Worm (Caenorhabditis elegans) whole organism, mixed stage, embryonic: ENCODE measurements around the gene nhr-196.

Source experiments
- M03D4.4 ChIP-seq: sonication (generic microtip); optimal IDR thresholded peaks from 2 replicates; lab custom pipeline; 2017; ENCODE audit warnings: mild to moderate bottlenecking, missing genetic modification characterization, missing compliant biosample characterization
- bed-3 ChIP-seq: fragments of 200-800 bp; sonication (Bioruptor generic); optimal IDR thresholded peaks from 3 replicates; lab custom pipeline; 2018; ENCODE audit warnings: mild to moderate bottlenecking, missing genetic modification characterization, moderate library complexity, missing compliant biosample characterization
- blmp-1 ChIP-seq: fragments of 150-350 bp; optimal IDR thresholded peaks from 2 replicates; lab custom pipeline; 2014; ENCODE audit warnings: missing biosample characterization, missing genetic modification characterization
- ceh-43 ChIP-seq: fragments of 200-800 bp; sonication (Bioruptor generic); optimal IDR thresholded peaks from 2 replicates; lab custom pipeline; 2018; ENCODE audit warnings: mild to moderate bottlenecking, missing genetic modification characterization, moderate library complexity, missing compliant biosample characterization
- ceh-83 ChIP-seq: fragments of 200-800 bp; sonication (Bioruptor generic); optimal IDR thresholded peaks from 2 replicates; lab custom pipeline; 2018; ENCODE audit warnings: mild to moderate bottlenecking, missing genetic modification characterization, missing compliant biosample characterization
- ces-1 ChIP-seq: fragments of 150-350 bp; optimal IDR thresholded peaks from 2 replicates; lab custom pipeline; 2014; ENCODE audit warnings: missing biosample characterization, missing genetic modification reagents, missing genetic modification characterization
- cnd-1 ChIP-seq: fragments of 200-800 bp; sonication (Bioruptor generic); optimal IDR thresholded peaks from 2 replicates; lab custom pipeline; 2018; ENCODE audit warnings: mild to moderate bottlenecking, missing genetic modification characterization, missing compliant biosample characterization
- drap-1 ChIP-seq: fragments of 200-800 bp; sonication (Bioruptor generic); optimal IDR thresholded peaks from 3 replicates; lab custom pipeline; 2018; ENCODE audit warnings: mild to moderate bottlenecking, missing genetic modification characterization, missing compliant biosample characterization
- elt-1 ChIP-seq: sonication (generic microtip); optimal IDR thresholded peaks from 2 replicates; lab custom pipeline; 2017; ENCODE audit warnings: missing genetic modification characterization, mild to moderate bottlenecking, missing compliant biosample characterization, antibody characterized with exemption, moderate library complexity, borderline replicate concordance; ENCODE audit not compliant: insufficient read depth
- elt-3 ChIP-seq: fragments of 150-350 bp; optimal IDR thresholded peaks from 2 replicates; lab custom pipeline; 2014; ENCODE audit warnings: missing biosample characterization, missing genetic modification characterization
- flh-1 ChIP-seq: fragments of 200-800 bp; sonication (Bioruptor generic); optimal IDR thresholded peaks from 2 replicates; lab custom pipeline; 2018; ENCODE audit warnings: mild to moderate bottlenecking, missing genetic modification characterization, moderate library complexity, missing compliant biosample characterization
- ham-2 ChIP-seq: fragments of 200-800 bp; sonication (Bioruptor generic); optimal IDR thresholded peaks from 2 replicates; lab custom pipeline; 2018; ENCODE audit warnings: mild to moderate bottlenecking, missing genetic modification characterization, missing compliant biosample characterization
- hlh-1 ChIP-seq: fragments of 150-350 bp; optimal IDR thresholded peaks from 2 replicates; lab custom pipeline; 2014; ENCODE audit warnings: missing biosample characterization, missing genetic modification reagents, missing genetic modification characterization
- lin-13 ChIP-seq: fragments of 150-350 bp; optimal IDR thresholded peaks from 2 replicates; lab custom pipeline; 2014; ENCODE audit warnings: missing biosample characterization, missing genetic modification characterization
- lin-32 ChIP-seq: fragments of 200-800 bp; sonication (Bioruptor generic); optimal IDR thresholded peaks from 2 replicates; lab custom pipeline; 2018; ENCODE audit warnings: mild to moderate bottlenecking, missing genetic modification characterization, missing compliant biosample characterization
- lsy-2 ChIP-seq: fragments of 150-350 bp; optimal IDR thresholded peaks from 2 replicates; lab custom pipeline; 2014; ENCODE audit warnings: missing biosample characterization, missing genetic modification characterization
- mab-5 ChIP-seq: fragments of 150-350 bp; optimal IDR thresholded peaks from 2 replicates; lab custom pipeline; 2014; ENCODE audit warnings: missing biosample characterization, missing genetic modification characterization
- mep-1 ChIP-seq: fragments of 150-350 bp; optimal IDR thresholded peaks from 2 replicates; lab custom pipeline; 2017; ENCODE audit warnings: missing biosample characterization, missing genetic modification reagents, missing genetic modification characterization, inconsistent platforms
- mls-2 ChIP-seq: sonication (generic microtip); optimal IDR thresholded peaks from 2 replicates; lab custom pipeline; 2016; ENCODE audit warnings: mild to moderate bottlenecking, missing genetic modification characterization, moderate library complexity, missing compliant biosample characterization
- nhr-12 ChIP-seq: fragments of 150-350 bp; optimal IDR thresholded peaks from 2 replicates; lab custom pipeline; 2014; ENCODE audit warnings: missing biosample characterization, missing genetic modification characterization
- nhr-2 ChIP-seq: fragments of 150-350 bp; optimal IDR thresholded peaks from 2 replicates; lab custom pipeline; 2014; ENCODE audit warnings: missing biosample characterization, missing genetic modification characterization
- nhr-237 ChIP-seq: fragments of 150-350 bp; optimal IDR thresholded peaks from 2 replicates; lab custom pipeline; 2014; ENCODE audit warnings: missing biosample characterization, missing genetic modification characterization
- nhr-28 ChIP-seq: fragments of 150-350 bp; optimal IDR thresholded peaks from 2 replicates; lab custom pipeline; 2014; ENCODE audit warnings: missing biosample characterization, missing genetic modification characterization
- nhr-76 ChIP-seq: sonication (generic microtip); optimal IDR thresholded peaks from 2 replicates; lab custom pipeline; 2017; ENCODE audit warnings: missing biosample characterization, missing genetic modification characterization
- pha-4 ChIP-seq: fragments of 150-350 bp; optimal IDR thresholded peaks from 2 replicates; lab custom pipeline; 2018; ENCODE audit warnings: missing biosample characterization, missing genetic modification reagents, missing genetic modification characterization
- sem-2 ChIP-seq: fragments of 200-800 bp; sonication (Bioruptor generic); optimal IDR thresholded peaks from 2 replicates; lab custom pipeline; 2018; ENCODE audit warnings: mild to moderate bottlenecking, missing genetic modification characterization, missing compliant biosample characterization
- snpc-4 ChIP-seq: fragments of 150-350 bp; optimal IDR thresholded peaks from 2 replicates; lab custom pipeline; 2014; ENCODE audit warnings: missing biosample characterization, missing genetic modification characterization
- sptf-1 ChIP-seq: sonication (generic microtip); optimal IDR thresholded peaks from 2 replicates; lab custom pipeline; 2017; ENCODE audit warnings: mild to moderate bottlenecking, missing genetic modification characterization, moderate library complexity, missing compliant biosample characterization
- unc-39 ChIP-seq: fragments of 150-350 bp; optimal IDR thresholded peaks from 2 replicates; lab custom pipeline; 2014; ENCODE audit warnings: missing biosample characterization, missing genetic modification characterization
- unc-62 ChIP-seq: fragments of 150-350 bp; optimal IDR thresholded peaks from 2 replicates; lab custom pipeline; 2014; ENCODE audit warnings: missing biosample characterization, missing genetic modification reagents, missing genetic modification characterization
- zip-8 ChIP-seq: fragments of 150-350 bp; optimal IDR thresholded peaks from 2 replicates; lab custom pipeline; 2014; ENCODE audit warnings: missing biosample characterization, missing genetic modification characterization

The nhr-196 gene

DNA sequence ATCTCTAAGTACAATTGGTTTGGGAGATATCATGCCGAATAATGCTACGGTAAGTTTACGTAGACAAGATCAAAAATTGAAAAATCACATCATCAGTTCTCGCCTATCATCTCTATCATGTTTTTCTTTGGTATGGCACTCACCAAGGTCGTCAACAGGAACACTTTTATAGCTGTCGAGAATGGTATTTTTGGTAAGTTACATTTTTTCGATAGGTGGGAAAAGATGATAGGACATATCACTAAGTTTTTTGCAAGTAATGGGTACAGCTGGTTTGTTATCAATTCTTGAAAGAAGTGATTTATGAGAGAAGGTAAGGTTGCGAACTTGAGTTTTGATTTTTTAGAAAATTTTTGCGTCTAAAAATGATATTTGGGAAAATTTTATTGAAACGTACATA lies 22.5 kb downstream of the nhr-196 start:
- TF ChIP-seq bed-3 (GFP tag; lab: Kevin White, UChicago) (no peak), cnd-1 (tag; lab: Kevin White, UChicago) (no peak), ceh-43 (no peak), mep-1 (tag; lab: Kevin White, UChicago) (no peak), mab-5 (tag; lab: Kevin White, UChicago) (no peak), zip-8 (no peak), ham-2 (GFP tag; lab: Kevin White, UChicago) (no peak), M03D4.4 (tag; lab: Kevin White, UChicago) (no peak), nhr-2 (tag; lab: Kevin White, UChicago) (no peak), blmp-1 (tag; lab: Kevin White, UChicago) (no peak), flh-1 (GFP tag; lab: Kevin White, UChicago) (no peak), nhr-76 (no peak), ceh-83 (GFP tag; lab: Kevin White, UChicago) (no peak), pha-4 (tag; lab: Kevin White, UChicago) (no peak), ces-1 (GFP tag; lab: Kevin White, UChicago) (no peak), snpc-4 (no peak), mls-2 (tag; lab: Kevin White, UChicago) (no peak), nhr-237 (tag; lab: Kevin White, UChicago) (no peak), sem-2 (GFP tag; lab: Kevin White, UChicago) (no peak)

- TF ChIP-seq hlh-1 (no peak), elt-3 (tag; lab: Kevin White, UChicago) (no peak), flh-1 (GFP tag; lab: Kevin White, UChicago) (no peak), lin-32 (no peak), lsy-2 (tag; lab: Kevin White, UChicago) (no peak), elt-1 (tag; lab: Kevin White, UChicago) (no peak), mls-2 (tag; lab: Kevin White, UChicago) (no peak), pha-4 (tag; lab: Kevin White, UChicago) (no peak), snpc-4 (no peak)
Observed at ce11 chrV:15710401-15710800, 24.9 kb downstream of the nhr-196 start, which contains the start of gene Y6E2A.1. Gene Y6E2A.1 (minus strand): TSS chrV:15710501.

DNA sequence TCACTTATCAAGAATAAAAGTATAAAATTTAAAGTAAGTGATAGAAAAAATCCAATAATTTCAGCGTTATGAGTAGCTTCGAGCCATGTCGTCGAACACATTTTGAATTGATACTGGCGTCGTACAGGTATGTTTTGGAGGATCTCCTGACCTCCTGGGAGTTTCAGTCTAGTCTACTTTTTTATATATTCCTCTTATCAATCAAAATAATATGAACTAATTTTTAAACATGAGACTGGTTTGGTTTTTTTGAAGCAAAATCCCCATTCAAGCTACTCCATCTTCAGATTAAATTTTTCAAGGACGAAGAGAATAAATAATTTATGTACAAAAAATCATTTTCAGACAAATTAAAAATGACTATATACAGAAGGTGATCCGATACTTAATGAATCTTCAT lies 26.4 kb downstream of the nhr-196 start, which contains the start of gene str-101:
str-101 (minus strand) TSS at position 101 of the 400 bp plus-strand sequence.
- no peak for TF ChIP-seq drap-1
- no peak for TF ChIP-seq hlh-1
- no peak for TF ChIP-seq nhr-12 (tag; lab: Kevin White, UChicago)
- no peak for TF ChIP-seq mab-5 (tag; lab: Kevin White, UChicago)
- TF ChIP-seq unc-62: no peak

DNA sequence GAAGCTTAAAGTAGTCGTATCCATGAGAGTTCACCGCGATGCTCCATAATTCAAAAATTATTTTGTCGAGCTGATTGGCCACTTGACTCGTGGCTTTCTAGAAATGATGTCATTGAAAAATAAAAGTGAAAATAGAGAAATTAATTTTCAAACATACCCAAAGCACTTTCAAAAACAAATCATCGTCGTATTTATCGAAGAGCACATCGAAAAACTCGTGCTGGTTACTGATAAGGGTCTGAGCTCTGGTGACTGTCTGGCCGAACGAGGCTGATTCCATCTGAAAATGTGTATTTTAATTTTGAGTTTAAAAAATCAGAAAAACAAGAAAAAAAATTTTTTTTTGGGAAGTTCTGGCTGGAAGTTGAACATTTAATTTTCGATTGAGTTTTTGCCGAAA lies 26.9 kb downstream of the nhr-196 start:
- no peak for TF ChIP-seq elt-3 (tag; lab: Kevin White, UChicago)

DNA sequence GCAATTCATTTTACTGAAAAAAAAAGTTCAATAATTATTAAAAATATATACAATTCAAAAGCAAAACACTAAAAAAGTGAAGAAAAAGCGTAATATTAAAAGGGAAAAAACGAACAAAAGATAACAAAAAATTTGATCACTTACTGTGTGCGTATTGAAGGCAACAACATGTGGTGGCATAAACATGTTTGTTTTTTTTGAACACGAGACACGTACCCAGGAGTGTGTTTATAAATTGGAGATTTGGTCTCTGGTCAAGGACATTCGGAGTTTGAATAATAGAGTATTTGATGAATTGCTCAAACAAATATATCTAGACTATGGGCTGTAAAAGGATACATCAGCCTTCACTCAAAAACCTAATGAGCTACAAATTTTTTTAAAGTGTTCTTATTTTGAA lies 30.1 kb downstream of the nhr-196 start:
- TF ChIP-seq snpc-4 (no peak), ces-1 (GFP tag; lab: Kevin White, UChicago) (no peak), mep-1 (tag; lab: Kevin White, UChicago) (no peak), bed-3 (GFP tag; lab: Kevin White, UChicago) (no peak), hlh-1 (no peak), nhr-28 (no peak), unc-62 (no peak), ceh-83 (GFP tag; lab: Kevin White, UChicago) (no peak), nhr-76 (no peak), lin-13 (no peak), zip-8 (no peak), sptf-1 (tag; lab: Kevin White, UChicago) (no peak), mls-2 (tag; lab: Kevin White, UChicago) (no peak), M03D4.4 (tag; lab: Kevin White, UChicago) (no peak), cnd-1 (tag; lab: Kevin White, UChicago) (no peak), elt-3 (tag; lab: Kevin White, UChicago) (no peak), mab-5 (tag; lab: Kevin White, UChicago) (no peak), unc-39 (tag; lab: Kevin White, UChicago) (no peak), nhr-12 (tag; lab: Kevin White, UChicago) (no peak), sem-2 (GFP tag; lab: Kevin White, UChicago) (no peak)
